Fruit fly (Drosophila melanogaster) whole organism, embryonic: ENCODE measurements around the gene Sem1.
A peak's percentile ranks its signal among the peaks of the same experiment; 100 is the strongest.

Experiments used
- CG10462 ChIP-seq: fragments of 200-800 bp; sonication (Bioruptor generic); optimal IDR thresholded peaks from 2 replicates; lab custom pipeline; 2016; ENCODE audit warnings: missing biosample characterization, missing genetic modification characterization
- CG10959 ChIP-seq: fragments of 200-800 bp; sonication (Bioruptor generic); IDR thresholded peaks from 2 replicates; pipeline ENCODE4 v1.3.6; 2022; ENCODE audit warnings: missing biosample characterization, missing genetic modification characterization
- CG12391 ChIP-seq: fragments of 200-800 bp; sonication (Bioruptor generic); optimal IDR thresholded peaks from 3 replicates; lab custom pipeline; 2018; ENCODE audit warnings: missing biosample characterization, mild to moderate bottlenecking, missing genetic modification characterization, moderate library complexity
- CG13296 ChIP-seq: fragments of 200-800 bp; sonication (Bioruptor generic); optimal IDR thresholded peaks from 3 replicates; lab custom pipeline; 2018; ENCODE audit warnings: missing biosample characterization, mild to moderate bottlenecking, missing genetic modification characterization
- CG13624 ChIP-seq: fragments of 200-800 bp; sonication (Bioruptor generic); optimal IDR thresholded peaks from 2 replicates; lab custom pipeline; 2016; ENCODE audit warnings: missing biosample characterization, missing genetic modification characterization
- CG13775 ChIP-seq: fragments of 200-800 bp; sonication (Bioruptor generic); optimal IDR thresholded peaks from 3 replicates; lab custom pipeline; 2017; ENCODE audit warnings: missing biosample characterization, mild to moderate bottlenecking, missing genetic modification characterization
- CG13894 ChIP-seq: fragments of 200-800 bp; sonication (Bioruptor generic); optimal IDR thresholded peaks from 3 replicates; lab custom pipeline; 2018; ENCODE audit warnings: missing biosample characterization, mild to moderate bottlenecking, missing genetic modification characterization, moderate library complexity
- CG14667 ChIP-seq: fragments of 200-800 bp; sonication (Bioruptor generic); IDR thresholded peaks from 2 replicates; pipeline ENCODE4 v1.3.6; 2022; ENCODE audit warnings: missing biosample characterization, missing genetic modification characterization
- CG17912 ChIP-seq: fragments of 200-800 bp; sonication (Bioruptor generic); optimal IDR thresholded peaks from 2 replicates; lab custom pipeline; 2018; ENCODE audit warnings: missing biosample characterization, mild to moderate bottlenecking, missing genetic modification characterization
- CG30020 ChIP-seq: fragments of 200-800 bp; optimal IDR thresholded peaks from 2 replicates; lab custom pipeline; 2019; ENCODE audit warnings: missing biosample characterization, mild to moderate bottlenecking, missing genetic modification characterization, moderate library complexity
- CG31441 ChIP-seq: fragments of 200-800 bp; sonication (Bioruptor generic); IDR thresholded peaks from 2 replicates; pipeline ENCODE4 v1.3.6; 2022; ENCODE audit warnings: missing biosample characterization, missing genetic modification characterization
- CG34376 ChIP-seq: fragments of 200-800 bp; sonication (Bioruptor generic); optimal IDR thresholded peaks from 2 replicates; lab custom pipeline; 2018; ENCODE audit warnings: missing biosample characterization, mild to moderate bottlenecking, missing genetic modification characterization
- CG4617 ChIP-seq: fragments of 200-800 bp; sonication (Bioruptor generic); optimal IDR thresholded peaks from 3 replicates; lab custom pipeline; 2016; ENCODE audit warnings: missing biosample characterization, missing genetic modification characterization, borderline replicate concordance
- CG5180 ChIP-seq: fragments of 200-800 bp; sonication (Bioruptor generic); optimal IDR thresholded peaks from 3 replicates; lab custom pipeline; 2017; ENCODE audit warnings: missing biosample characterization, missing genetic modification characterization, mild to moderate bottlenecking, moderate library complexity, missing genetic modification reagents
- CG7372 ChIP-seq: fragments of 200-800 bp; sonication (Bioruptor generic); IDR thresholded peaks from 2 replicates; pipeline ENCODE4 v1.3.6; 2022; ENCODE audit warnings: missing biosample characterization, missing genetic modification characterization
- CG7556 ChIP-seq: fragments of 200-800 bp; sonication (Bioruptor generic); optimal IDR thresholded peaks from 2 replicates; lab custom pipeline; 2017; ENCODE audit warnings: missing biosample characterization, mild to moderate bottlenecking, missing genetic modification characterization
- CG7786 ChIP-seq: fragments of 200-800 bp; sonication (Bioruptor generic); optimal IDR thresholded peaks from 2 replicates; lab custom pipeline; 2016; ENCODE audit warnings: missing biosample characterization, missing genetic modification characterization
- CG8478 ChIP-seq: fragments of >200 bp; optimal IDR thresholded peaks from 2 replicates; lab custom pipeline; 2018
- Dip2 ChIP-seq: fragments of 200-800 bp; sonication (Bioruptor generic); IDR thresholded peaks from 2 replicates; pipeline ENCODE4 v1.3.6; 2022; ENCODE audit warnings: missing biosample characterization, missing genetic modification characterization
- Drgx ChIP-seq: fragments of 200-800 bp; sonication (Bioruptor generic); IDR thresholded peaks from 2 replicates; pipeline ENCODE4 v1.3.6; 2022; ENCODE audit warnings: missing biosample characterization, missing genetic modification characterization
- E2f2 ChIP-seq: fragments of 200-800 bp; sonication (Bioruptor generic); IDR thresholded peaks from 2 replicates; pipeline ENCODE4 v1.3.6; 2022; ENCODE audit warnings: missing biosample characterization, missing genetic modification characterization
- HLH3B ChIP-seq: fragments of 200-800 bp; sonication (Bioruptor generic); IDR thresholded peaks from 2 replicates; pipeline ENCODE4 v1.3.6; 2022; ENCODE audit warnings: missing biosample characterization, missing genetic modification characterization
- Hey ChIP-seq: fragments of 200-800 bp; sonication (Bioruptor generic); optimal IDR thresholded peaks from 3 replicates; lab custom pipeline; 2018; ENCODE audit warnings: missing biosample characterization, mild to moderate bottlenecking, missing genetic modification characterization
- Jarid2 ChIP-seq: fragments of 200-800 bp; sonication (Bioruptor generic); optimal IDR thresholded peaks from 3 replicates; lab custom pipeline; 2017; ENCODE audit warnings: mild to moderate bottlenecking, missing biosample characterization, missing genetic modification reagents, missing genetic modification characterization
- MBD-R2 ChIP-seq: fragments of 200-800 bp; sonication (Bioruptor generic); IDR thresholded peaks from 2 replicates; pipeline ENCODE4 v1.3.6; 2022; ENCODE audit warnings: missing biosample characterization, missing genetic modification characterization
- Myb ChIP-seq: fragments of 200-800 bp; sonication (Bioruptor generic); optimal IDR thresholded peaks from 2 replicates; lab custom pipeline; 2016; ENCODE audit warnings: missing biosample characterization, missing genetic modification characterization
- Sry-β ChIP-seq: fragments of 200-800 bp; sonication (Bioruptor generic); optimal IDR thresholded peaks from 2 replicates; lab custom pipeline; 2018; ENCODE audit warnings: missing biosample characterization, mild to moderate bottlenecking, missing genetic modification characterization, moderate library complexity
- Taf1 ChIP-seq: fragments of 200-800 bp; sonication (Bioruptor generic); IDR thresholded peaks from 2 replicates; pipeline ENCODE4 v1.3.6; 2022; ENCODE audit warnings: missing biosample characterization, missing genetic modification characterization
- Trl ChIP-seq, 3 experiments: fragments of >200 bp in 2 of 3; fragments of 200-800 bp in 1 of 3; sonication (Bioruptor generic) in 1 of 3; optimal IDR thresholded peaks; 2 replicates in 1 of 3; 3 replicates in 2 of 3; lab custom pipeline; 2016 to 2017; ENCODE audit warnings: missing biosample characterization in 1 of 3, missing genetic modification characterization in 1 of 3
- abd-A ChIP-seq: fragments of 200-800 bp; sonication (Bioruptor generic); optimal IDR thresholded peaks from 3 replicates; lab custom pipeline; 2019; ENCODE audit warnings: missing biosample characterization, mild to moderate bottlenecking, missing genetic modification characterization, moderate library complexity
- ap ChIP-seq: fragments of 200-800 bp; sonication (Bioruptor generic); IDR thresholded peaks from 2 replicates; pipeline ENCODE4 v1.3.6; 2022; ENCODE audit warnings: missing biosample characterization, missing genetic modification characterization
- ato ChIP-seq: fragments of 200-800 bp; sonication (Bioruptor generic); IDR thresholded peaks from 2 replicates; pipeline ENCODE4 v1.3.6; 2022; ENCODE audit warnings: missing biosample characterization, missing genetic modification characterization; ENCODE audit not compliant: partially characterized antibody
- bbx ChIP-seq: fragments of 200-800 bp; sonication (Bioruptor generic); IDR thresholded peaks from 2 replicates; pipeline ENCODE4 v1.3.6; 2022; ENCODE audit warnings: missing biosample characterization, missing genetic modification characterization; ENCODE audit not compliant: partially characterized antibody
- chinmo ChIP-seq: fragments of 200-800 bp; sonication (Bioruptor generic); IDR thresholded peaks from 4 replicates; pipeline ENCODE4 v1.3.6; 2022; ENCODE audit warnings: missing biosample characterization, missing genetic modification characterization; ENCODE audit not compliant: partially characterized antibody
- dm ChIP-seq: fragments of 200-800 bp; sonication (Bioruptor generic); optimal IDR thresholded peaks from 3 replicates; lab custom pipeline; 2016; ENCODE audit warnings: missing biosample characterization, missing genetic modification characterization
- dysf ChIP-seq: fragments of 200-800 bp; sonication (Bioruptor generic); IDR thresholded peaks from 3 replicates; pipeline ENCODE4 v1.3.6; 2022; ENCODE audit warnings: missing biosample characterization, missing genetic modification characterization
- gcm ChIP-seq: fragments of 200-800 bp; sonication (Bioruptor generic); optimal IDR thresholded peaks from 2 replicates; lab custom pipeline; 2019; ENCODE audit warnings: missing biosample characterization, mild to moderate bottlenecking, missing genetic modification characterization, moderate library complexity
- gfzf ChIP-seq: fragments of 200-800 bp; sonication (Bioruptor generic); optimal IDR thresholded peaks from 2 replicates; lab custom pipeline; 2016; ENCODE audit warnings: missing biosample characterization, mild to moderate bottlenecking, missing genetic modification characterization, moderate library complexity
- insv ChIP-seq, 2 experiments: fragments of 200-800 bp; sonication (Bioruptor generic); optimal IDR thresholded peaks; 3 replicates each; lab custom pipeline; 2016 to 2018; ENCODE audit warnings: missing biosample characterization in 2 of 2, missing genetic modification characterization in 2 of 2
- kni ChIP-seq: fragments of 200-800 bp; sonication (Bioruptor generic); optimal IDR thresholded peaks from 3 replicates; lab custom pipeline; 2017; ENCODE audit warnings: mild to moderate bottlenecking, missing biosample characterization, missing genetic modification reagents, missing genetic modification characterization
- nmo ChIP-seq: fragments of 200-800 bp; sonication (Bioruptor generic); optimal IDR thresholded peaks from 2 replicates; lab custom pipeline; 2018; ENCODE audit warnings: missing biosample characterization, mild to moderate bottlenecking, missing genetic modification characterization, moderate library complexity
- otp ChIP-seq: fragments of 200-800 bp; sonication (Bioruptor generic); IDR thresholded peaks from 3 replicates; pipeline ENCODE4, ENCODE4 v1.3.6; 2022; ENCODE audit warnings: missing biosample characterization, missing genetic modification characterization
- pfk ChIP-seq: fragments of 200-800 bp; sonication (Bioruptor generic); optimal IDR thresholded peaks from 2 replicates; lab custom pipeline; 2018; ENCODE audit warnings: missing biosample characterization, mild to moderate bottlenecking, missing genetic modification characterization, moderate library complexity
- schlank ChIP-seq: fragments of 200-800 bp; sonication (Bioruptor generic); optimal IDR thresholded peaks from 2 replicates; lab custom pipeline; 2018; ENCODE audit warnings: missing biosample characterization, mild to moderate bottlenecking, missing genetic modification characterization
- sob ChIP-seq: fragments of 200-800 bp; sonication (Bioruptor generic); IDR thresholded peaks from 2 replicates; pipeline ENCODE4 v1.3.6; 2022; ENCODE audit warnings: missing biosample characterization, missing genetic modification characterization
- ssp ChIP-seq: fragments of 200-800 bp; sonication (Bioruptor generic); IDR thresholded peaks from 2 replicates; pipeline ENCODE4 v1.3.6; 2022; ENCODE audit warnings: missing biosample characterization, missing genetic modification characterization
- tap ChIP-seq: fragments of 200-800 bp; optimal IDR thresholded peaks from 3 replicates; lab custom pipeline; 2019; ENCODE audit warnings: missing biosample characterization, mild to moderate bottlenecking, missing genetic modification characterization, moderate library complexity
- usp ChIP-seq: fragments of >200 bp; optimal IDR thresholded peaks from 2 replicates; lab custom pipeline; 2017; ENCODE audit warnings: missing biosample characterization, missing genetic modification characterization

The Sem1 gene

dm6 chr2L:7063721-7064179 lies at the start of gene Sem1 (continued):
- TF ChIP-seq CG4617, result peak; percentile 29
- TF ChIP-seq Trl (optimal IDR thresholded peaks at IDR 0.05; lab: Kevin White, UChicago), result no peak
- no peak for TF ChIP-seq Trl (GFP tag; optimal IDR thresholded peaks at IDR 0.05; lab: Kevin White, UChicago)
- peak; percentile 86 for TF ChIP-seq gfzf (GFP tag; lab: Kevin White, UChicago)
- TF ChIP-seq E2f2 (GFP tag; lab: Robert Waterston, UW), result peak; percentile 36; the same call in 1 of the 2 replicates
- TF ChIP-seq CG7372 (GFP tag; lab: Robert Waterston, UW), result no peak
- TF ChIP-seq MBD-R2 (GFP tag; lab: Robert Waterston, UW), result peak; percentile 39; the same call in 1 of the 2 replicates
- peak; percentile 42 for TF ChIP-seq Myb (GFP tag; lab: Kevin White, UChicago)
- no peak for TF ChIP-seq ato (GFP tag; lab: Robert Waterston, UW)
- peak; percentile 13 for TF ChIP-seq CG12391 (tag; lab: Kevin White, UChicago)
- no peak for TF ChIP-seq HLH3B (GFP tag; lab: Robert Waterston, UW)
- peak; percentile 47 for TF ChIP-seq CG30020 (tag; lab: Kevin White, UChicago)
- peak; percentile 16 for TF ChIP-seq nmo (GFP tag; lab: Kevin White, UChicago)
- no peak for TF ChIP-seq CG7556 (GFP tag; lab: Kevin White, UChicago)
- TF ChIP-seq ap (GFP tag; lab: Robert Waterston, UW), result no peak
- TF ChIP-seq CG34376, result no peak
- TF ChIP-seq Sry-β (GFP tag; lab: Kevin White, UChicago), result peak; percentile 91
- TF ChIP-seq Jarid2 (GFP tag; lab: Kevin White, UChicago), result no peak
- no peak for TF ChIP-seq kni (GFP tag; lab: Kevin White, UChicago)
- TF ChIP-seq gcm (GFP tag; lab: Kevin White, UChicago), result no peak

- TF ChIP-seq CG7786 (GFP tag; lab: Kevin White, UChicago) (no peak), ssp (GFP tag; lab: Robert Waterston, UW) (no peak), Drgx (GFP tag; lab: Robert Waterston, UW) (no peak), chinmo (no peak), pfk (GFP tag; lab: Kevin White, UChicago) (no peak), CG31441 (no peak), CG5180 (no peak), tap (tag; lab: Kevin White, UChicago) (no peak)
Observed at dm6 chr2L:7021382-7021781, 42.4 kb upstream of the Sem1 start, which contains the start of gene Pcp. Gene Pcp, plus strand, starts transcription at chr2L:7021682.

DNA sequence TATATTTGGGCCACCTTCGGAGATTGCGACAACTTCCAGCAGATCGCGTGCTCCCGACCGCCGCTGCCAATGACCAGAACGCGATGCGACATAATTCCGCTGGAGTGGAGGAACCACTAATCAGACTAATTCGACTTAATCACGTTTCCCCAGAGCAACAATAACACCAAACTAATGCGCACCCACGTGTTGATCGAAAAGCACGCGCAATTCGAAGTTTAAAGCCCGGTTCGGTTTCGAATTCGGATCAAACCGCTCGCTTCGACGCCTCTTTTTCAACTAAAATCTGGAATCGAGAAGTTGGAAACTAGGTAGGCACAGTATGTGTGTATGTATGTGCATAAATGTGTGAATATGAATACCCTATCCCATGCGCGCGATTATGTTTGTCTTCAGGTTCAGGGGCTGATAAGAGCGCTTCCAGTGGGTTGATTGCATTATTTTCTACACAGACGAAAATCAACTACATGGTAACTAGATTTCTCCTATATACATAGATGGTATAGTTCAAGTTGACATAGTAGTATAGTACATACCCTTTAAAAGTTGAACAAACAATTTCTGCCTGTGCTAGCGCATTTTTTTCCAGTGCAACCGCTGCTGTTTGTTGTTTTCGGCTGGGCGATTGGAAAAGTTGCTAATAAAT lies 40.0 kb upstream of the Sem1 start, which contains the start of gene Gart:
Gart (minus strand) TSS at position 285 of the 646 bp plus-strand sequence.
- TF ChIP-seq CG10462 (GFP tag; lab: Kevin White, UChicago) (peak; percentile 50), CG14667 (GFP tag; lab: Robert Waterston, UW) (no peak), CG13775 (GFP tag; lab: Kevin White, UChicago) (peak; percentile 12), usp (no peak), otp (GFP tag; lab: Robert Waterston, UW) (peak; percentile 70; the same call in 2 of the 3 replicates), schlank (tag; lab: Kevin White, UChicago) (peak; percentile 50), CG13894 (no peak), CG8478 (no peak), insv (GFP tag; optimal IDR thresholded peaks at IDR 0.05; lab: Kevin White, UChicago) (peak in 1 of 2 experiments; percentile 1), CG13296 (GFP tag; lab: Kevin White, UChicago) (no peak), Taf1 (GFP tag; lab: Robert Waterston, UW) (peak; percentile 40; the same call in 1 of the 2 replicates), Hey (tag; lab: Kevin White, UChicago) (no peak), CG10959 (no peak; the same call in 1 of the 2 replicates), Dip2 (GFP tag; lab: Robert Waterston, UW) (no peak), CG13624 (peak; percentile 72), dm (GFP tag; lab: Kevin White, UChicago) (peak; percentile 73), abd-A (tag; lab: Kevin White, UChicago) (no peak), dysf (GFP tag; lab: Robert Waterston, UW) (peak; percentile 75; the same call in 2 of the 3 replicates), bbx (GFP tag; lab: Robert Waterston, UW) (no peak), sob (peak; percentile 51), CG17912 (GFP tag; lab: Kevin White, UChicago) (no peak)
